Fruit fly (Drosophila melanogaster): Measurements from ENCODE around the gene CG2218.

CG2218 gene

dm6 chr3R:30423695-30424094 is 4.4 kb downstream of the CG2218 start, which contains the start of the genes CG15535 and mRpS18C (continued):
- no peak for TF ChIP-seq CG1647 (GFP tag; optimal IDR thresholded peaks at IDR 0.05)
- TF ChIP-seq CG9817 (tag; optimal IDR thresholded peaks at IDR 0.05) = no peak
- no peak for TF ChIP-seq abd-A (tag; optimal IDR thresholded peaks at IDR 0.05)
- TF ChIP-seq CG11696 (GFP tag; IDR thresholded peaks at IDR 0.05) = no peak
- peak; percentile 7 for TF ChIP-seq dmrt11E (tag; optimal IDR thresholded peaks at IDR 0.05)
- peak; percentile 94 for TF ChIP-seq CG10267 (tag; optimal IDR thresholded peaks at IDR 0.05)
- no peak for TF ChIP-seq CG6854 (GFP tag; optimal IDR thresholded peaks at IDR 0.05)
- TF ChIP-seq CG3407 (GFP tag; optimal IDR thresholded peaks at IDR 0.05) = no peak
- no peak for TF ChIP-seq gfzf (GFP tag; optimal IDR thresholded peaks at IDR 0.05)
- TF ChIP-seq CG34224 (GFP tag; IDR thresholded peaks at IDR 0.05; ENCODE audit: partially characterized antibody) = peak; percentile 84
- no peak for TF ChIP-seq tap (tag; optimal IDR thresholded peaks at IDR 0.05)
- no peak for TF ChIP-seq CG7271 (tag; optimal IDR thresholded peaks at IDR 0.05)
- peak; percentile 76 for TF ChIP-seq hbn (GFP tag; IDR thresholded peaks at IDR 0.05; ENCODE audit: partially characterized antibody)
- no peak for TF ChIP-seq h (optimal IDR thresholded peaks at IDR 0.05)
- no peak for TF ChIP-seq pan (optimal IDR thresholded peaks at IDR 0.05)
- TF ChIP-seq pan (GFP tag; optimal IDR thresholded peaks at IDR 0.05 in 1 of 2, IDR thresholded peaks at IDR 0.05 in 1 of 2) = no peak
- TF ChIP-seq CG34422 (GFP tag; IDR thresholded peaks at IDR 0.05) = no peak
- no peak for TF ChIP-seq CG5245 (GFP tag; optimal IDR thresholded peaks at IDR 0.05)
- TF ChIP-seq slbo (GFP tag; IDR thresholded peaks at IDR 0.05) = 0 out of 2 replicates have a peak, but pooled peaks have one; percentile 21
- TF ChIP-seq C15 (GFP tag; IDR thresholded peaks at IDR 0.05) = no peak
- no peak for TF ChIP-seq pita (GFP tag; optimal IDR thresholded peaks at IDR 0.05)
- TF ChIP-seq fu2 (GFP tag; optimal IDR thresholded peaks at IDR 0.05) = no peak
- peak; percentile 55 for TF ChIP-seq inv (GFP tag; IDR thresholded peaks at IDR 0.05; ENCODE audit: partially characterized antibody)
- no peak for TF ChIP-seq Nf-YC (tag; optimal IDR thresholded peaks at IDR 0.05)
- TF ChIP-seq jumu (GFP tag; optimal IDR thresholded peaks at IDR 0.05) = no peak
- no peak for TF ChIP-seq lmd (GFP tag; IDR thresholded peaks at IDR 0.05)
- no peak for TF ChIP-seq hth (optimal IDR thresholded peaks at IDR 0.05)
- no peak for TF ChIP-seq Dad (GFP tag; optimal IDR thresholded peaks at IDR 0.05)
- TF ChIP-seq CG4328 (GFP tag; optimal IDR thresholded peaks at IDR 0.05) = no peak
- TF ChIP-seq CG9609 (GFP tag; optimal IDR thresholded peaks at IDR 0.05) = no peak
- no peak for TF ChIP-seq CG8478 (optimal IDR thresholded peaks at IDR 0.05)
- no peak for TF ChIP-seq ssp (GFP tag; IDR thresholded peaks at IDR 0.05)
- no peak for TF ChIP-seq ara (GFP tag; IDR thresholded peaks at IDR 0.05)
- TF ChIP-seq tup (GFP tag; optimal IDR thresholded peaks at IDR 0.05) = no peak
- no peak for TF ChIP-seq CG6683 (GFP tag; optimal IDR thresholded peaks at IDR 0.05)
- TF ChIP-seq ham (GFP tag; IDR thresholded peaks at IDR 0.05) = no peak
- TF ChIP-seq CG7987 (GFP tag; optimal IDR thresholded peaks at IDR 0.05) = peak; percentile 3
- TF ChIP-seq amos (GFP tag; IDR thresholded peaks at IDR 0.05; ENCODE audit: partially characterized antibody) = peak; percentile 78
- TF ChIP-seq Gug (GFP tag; IDR thresholded peaks at IDR 0.05) = no peak
- no peak for TF ChIP-seq E2f1 (GFP tag; IDR thresholded peaks at IDR 0.05)
- no peak for TF ChIP-seq Sox100B (GFP tag; optimal IDR thresholded peaks at IDR 0.05)
- peak; percentile 42 for TF ChIP-seq CG1603 (tag; optimal IDR thresholded peaks at IDR 0.05)
- peak; percentile 72; the same call in 2 of the 3 replicates for TF ChIP-seq knrl (GFP tag; IDR thresholded peaks at IDR 0.05; ENCODE audit: partially characterized antibody)
- no peak for TF ChIP-seq CG17186 (GFP tag; optimal IDR thresholded peaks at IDR 0.05)
- no peak for TF ChIP-seq Vsx1 (GFP tag; optimal IDR thresholded peaks at IDR 0.05)
- TF ChIP-seq CG4404 (GFP tag; IDR thresholded peaks at IDR 0.05) = no peak
- TF ChIP-seq CG13894 (tag; optimal IDR thresholded peaks at IDR 0.05) = no peak
- TF ChIP-seq CG6791 (GFP tag; IDR thresholded peaks at IDR 0.05; ENCODE audit: partially characterized antibody) = peak; percentile 83
- no peak for TF ChIP-seq CG1832 (GFP tag; optimal IDR thresholded peaks at IDR 0.05)
- TF ChIP-seq CG11093 (GFP tag; IDR thresholded peaks at IDR 0.05) = no peak
- TF ChIP-seq cg (GFP tag; optimal IDR thresholded peaks at IDR 0.05) = no peak
- no peak for TF ChIP-seq btn (GFP tag; optimal IDR thresholded peaks at IDR 0.05)
